Worm (Caenorhabditis elegans) whole organism, midembryonic: ENCODE data around the gene glit-1.

Experiments
- T22C8.4 ChIP-seq: fragments of 200-800 bp; sonication (Bioruptor generic); IDR thresholded peaks from 2 replicates; pipeline ENCODE4 v1.3.6; 2022; ENCODE audit warnings: missing genetic modification characterization, missing compliant biosample characterization
- flt-1 ChIP-seq: fragments of 200-800 bp; sonication (Bioruptor generic); IDR thresholded peaks from 2 replicates; pipeline ENCODE4 v1.3.6; 2022; ENCODE audit warnings: missing genetic modification characterization, missing compliant biosample characterization
- klf-2 ChIP-seq: fragments of 200-800 bp; sonication (Bioruptor generic); conservative IDR thresholded peaks from 2 replicates; pipeline ENCODE4 v1.3.6; 2022; ENCODE audit warnings: missing genetic modification reagents, missing genetic modification characterization, missing compliant biosample characterization
- med-1 ChIP-seq: sonication (generic microtip); optimal IDR thresholded peaks from 2 replicates; lab custom pipeline; 2017; ENCODE audit warnings: missing genetic modification characterization, mild to moderate bottlenecking, missing compliant biosample characterization, antibody characterized with exemption, missing genetic modification reagents; ENCODE audit not compliant: insufficient read depth
- tab-1 ChIP-seq: fragments of 200-800 bp; sonication (Bioruptor generic); IDR thresholded peaks from 2 replicates; pipeline ENCODE4 v1.3.6; 2022; ENCODE audit warnings: missing genetic modification characterization, missing compliant biosample characterization
- ztf-23 ChIP-seq: fragments of 200-800 bp; sonication (Bioruptor generic); IDR thresholded peaks from 2 replicates; pipeline ENCODE4 v1.3.6; 2022; ENCODE audit warnings: missing genetic modification reagents, missing genetic modification characterization, missing compliant biosample characterization
- ztf-29 ChIP-seq: fragments of 200-800 bp; sonication (Bioruptor generic); IDR thresholded peaks from 2 replicates; pipeline ENCODE4 v1.3.6; 2022; ENCODE audit warnings: missing genetic modification reagents, missing genetic modification characterization, missing compliant biosample characterization

DNA sequence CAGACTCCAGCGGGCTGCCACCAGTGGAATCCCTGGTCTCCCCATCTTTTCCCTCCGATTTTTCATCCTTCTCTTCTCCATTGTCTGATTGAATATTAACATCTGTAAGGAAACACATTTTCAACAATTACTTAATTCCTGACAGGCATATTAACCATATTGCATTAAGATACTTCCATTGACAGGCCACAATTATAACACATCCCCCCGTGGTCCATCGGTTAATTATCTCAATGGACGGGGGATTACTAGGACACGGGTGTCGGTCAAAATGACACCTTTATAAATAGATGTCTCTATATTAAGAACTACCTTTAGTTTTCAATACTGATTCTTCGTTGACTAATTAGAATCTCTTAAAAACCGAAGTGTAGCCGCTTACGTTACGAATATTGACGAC lies 47.6 kb downstream of the glit-1 start:
- no peak for TF ChIP-seq ztf-29 (GFP tag; lab: Robert Waterston, UW)
- no peak for TF ChIP-seq med-1 (GFP tag; lab: Kevin White, UChicago)
- TF ChIP-seq klf-2 (GFP tag; lab: Robert Waterston, UW) = no peak
- no peak for TF ChIP-seq ztf-23 (GFP tag; lab: Robert Waterston, UW)
- no peak for TF ChIP-seq flt-1
- TF ChIP-seq tab-1 (GFP tag; lab: Robert Waterston, UW) = no peak
- TF ChIP-seq T22C8.4 (GFP tag; lab: Robert Waterston, UW) = no peak
